Fruit fly (Drosophila melanogaster): ENCODE measurements around the gene RpL34b.

- TF ChIP-seq psq (optimal IDR thresholded peaks at IDR 0.05) (no peak), EcR (GFP tag; optimal IDR thresholded peaks at IDR 0.05) (no peak)
Measured at dm6 chr3R:9388321-9388720, 12.7 kb downstream of the RpL34b start.

Measured in whole organism.